Worm (Caenorhabditis elegans) whole organism, L4 larva: ENCODE results near the gene nspc-17.

Experiments used
- D1046.2 ChIP-seq: fragments of 200-800 bp; sonication (Bioruptor generic); IDR thresholded peaks from 2 replicates; pipeline ENCODE4 v1.3.6; 2022; ENCODE audit warnings: missing genetic modification characterization, missing compliant biosample characterization
- F10B5.3 ChIP-seq: sonication (generic microtip); optimal IDR thresholded peaks from 2 replicates; lab custom pipeline; 2016; ENCODE audit warnings: mild to moderate bottlenecking, missing genetic modification characterization, missing compliant biosample characterization
- F49E8.2 ChIP-seq: sonication (generic microtip); optimal IDR thresholded peaks from 2 replicates; lab custom pipeline; 2016; ENCODE audit warnings: missing compliant biosample characterization, mild to moderate bottlenecking, missing genetic modification characterization, borderline replicate concordance
- R02D3.7 ChIP-seq: fragments of 150-350 bp; sonication (generic microtip); optimal IDR thresholded peaks from 3 replicates; lab custom pipeline; 2014; ENCODE audit warnings: missing biosample characterization, missing genetic modification characterization
- T20F7.1 ChIP-seq: fragments of 200-800 bp; sonication (Bioruptor generic); optimal IDR thresholded peaks from 2 replicates; lab custom pipeline; 2018; ENCODE audit warnings: mild to moderate bottlenecking, missing genetic modification characterization, missing compliant biosample characterization
- T26A8.4 ChIP-seq: fragments of 200-800 bp; sonication (Bioruptor generic); IDR thresholded peaks from 2 replicates; pipeline ENCODE4 v1.3.6; 2022; ENCODE audit warnings: missing genetic modification characterization, missing compliant biosample characterization
- Y48G9A.11 ChIP-seq: fragments of 200-800 bp; sonication (Bioruptor generic); IDR thresholded peaks from 2 replicates; pipeline ENCODE4 v1.3.6; 2022; ENCODE audit warnings: missing genetic modification reagents, missing genetic modification characterization, missing compliant biosample characterization
- ZK546.5 ChIP-seq, 2 experiments: sonication (generic microtip); optimal IDR thresholded peaks; 2 replicates each; lab custom pipeline; 2017; ENCODE audit warnings: missing biosample characterization in 2 of 2, missing genetic modification characterization in 2 of 2
- aha-1 ChIP-seq: fragments of 150-350 bp; peaks from one replicate; lab custom pipeline; 2014; ENCODE audit warnings: missing biosample characterization, missing genetic modification characterization
- aly-2 ChIP-seq: sonication (generic microtip); optimal IDR thresholded peaks from 2 replicates; lab custom pipeline; 2018; ENCODE audit warnings: missing biosample characterization, missing genetic modification characterization
- attf-4 ChIP-seq: sonication (generic microtip); optimal IDR thresholded peaks from 3 replicates; lab custom pipeline; 2017; ENCODE audit warnings: missing biosample characterization, missing genetic modification characterization
- ceh-20 ChIP-seq: fragments of 200-800 bp; sonication (Bioruptor generic); IDR thresholded peaks from 2 replicates; pipeline ENCODE4 v1.3.6; 2022; ENCODE audit warnings: missing genetic modification reagents, missing genetic modification characterization, missing compliant biosample characterization
- ceh-82 ChIP-seq: sonication (generic microtip); optimal IDR thresholded peaks from 2 replicates; lab custom pipeline; 2017; ENCODE audit warnings: missing biosample characterization, missing genetic modification characterization
- cey-2 ChIP-seq: sonication (generic microtip); optimal IDR thresholded peaks from 3 replicates; lab custom pipeline; 2017; ENCODE audit warnings: missing genetic modification characterization, mild to moderate bottlenecking, missing compliant biosample characterization, antibody characterized with exemption, borderline replicate concordance; ENCODE audit not compliant: insufficient read depth
- dmd-8 ChIP-seq: fragments of 200-800 bp; sonication (Bioruptor generic); IDR thresholded peaks from 2 replicates; pipeline ENCODE4 v1.3.6; 2022; ENCODE audit warnings: missing genetic modification characterization, missing compliant biosample characterization
- dmd-9 ChIP-seq: fragments of 200-800 bp; sonication (Bioruptor generic); IDR thresholded peaks from 2 replicates; pipeline ENCODE4 v1.3.6; 2022; ENCODE audit warnings: missing genetic modification reagents, missing genetic modification characterization, missing compliant biosample characterization
- dpl-1 ChIP-seq: fragments of 150-350 bp; optimal IDR thresholded peaks from 2 replicates; lab custom pipeline; 2014; ENCODE audit warnings: missing biosample characterization, missing genetic modification reagents, missing genetic modification characterization
- egl-43 ChIP-seq: fragments of 200-800 bp; sonication (Bioruptor generic); IDR thresholded peaks from 2 replicates; pipeline ENCODE4 v1.3.6; 2022; ENCODE audit warnings: missing genetic modification reagents, missing genetic modification characterization, missing compliant biosample characterization
- fkh-10 ChIP-seq: fragments of 150-350 bp; optimal IDR thresholded peaks from 2 replicates; lab custom pipeline; 2014; ENCODE audit warnings: missing biosample characterization, missing genetic modification reagents, missing genetic modification characterization
- hif-1 ChIP-seq, 2 experiments: sonication (generic microtip); optimal IDR thresholded peaks; 2 replicates each; lab custom pipeline; 2016 to 2017; ENCODE audit warnings: missing compliant biosample characterization in 2 of 2, missing genetic modification characterization in 2 of 2, missing genetic modification reagents in 2 of 2, missing genotype in 2 of 2, mild to moderate bottlenecking in 1 of 2
- hlh-11 ChIP-seq: fragments of 200-800 bp; sonication (Bioruptor generic); optimal IDR thresholded peaks from 2 replicates; lab custom pipeline; 2018; ENCODE audit warnings: mild to moderate bottlenecking, missing genetic modification characterization, missing compliant biosample characterization
- hmg-1.1 ChIP-seq: fragments of 200-800 bp; sonication (Bioruptor generic); IDR thresholded peaks from 2 replicates; pipeline ENCODE4 v1.3.6; 2022; ENCODE audit warnings: missing genetic modification reagents, missing genetic modification characterization, missing compliant biosample characterization
- lim-7 ChIP-seq: fragments of 200-800 bp; sonication (Bioruptor generic); IDR thresholded peaks from 2 replicates; pipeline ENCODE4 v1.3.6; 2022; ENCODE audit warnings: missing genetic modification characterization, missing compliant biosample characterization
- lin-15B ChIP-seq: fragments of 150-350 bp; sonication (generic microtip); optimal IDR thresholded peaks from 3 replicates; lab custom pipeline; 2014; ENCODE audit warnings: missing biosample characterization, missing genetic modification characterization
- lin-38 ChIP-seq: fragments of 200-800 bp; sonication (Bioruptor generic); IDR thresholded peaks from 2 replicates; pipeline ENCODE4 v1.3.6; 2022; ENCODE audit warnings: missing genetic modification reagents, missing genetic modification characterization, missing compliant biosample characterization
- lir-3 ChIP-seq: sonication (generic microtip); optimal IDR thresholded peaks from 2 replicates; lab custom pipeline; 2016; ENCODE audit warnings: mild to moderate bottlenecking, missing genetic modification characterization, missing compliant biosample characterization
- lsy-2 ChIP-seq, 2 experiments: fragments of 150-350 bp in 1 of 2; sonication (generic microtip) in 1 of 2; optimal IDR thresholded peaks; 2 replicates each; lab custom pipeline; 2014 to 2017; ENCODE audit warnings: missing biosample characterization in 2 of 2, missing genetic modification characterization in 2 of 2
- mdl-1 ChIP-seq, 2 experiments: fragments of 150-350 bp in 1 of 2; sonication (generic microtip) in 1 of 2; optimal IDR thresholded peaks; 2 replicates each; lab custom pipeline; 2014 to 2017; ENCODE audit warnings: missing biosample characterization in 2 of 2, missing genetic modification characterization in 2 of 2
- mdt-29 ChIP-seq: fragments of 200-800 bp; sonication (Bioruptor generic); IDR thresholded peaks from 2 replicates; pipeline ENCODE4 v1.3.6; 2022; ENCODE audit warnings: missing genetic modification reagents, missing genetic modification characterization, missing compliant biosample characterization
- mxl-2 ChIP-seq: fragments of 200-800 bp; sonication (Bioruptor generic); conservative IDR thresholded peaks from 2 replicates; pipeline ENCODE4 v1.3.6; 2022; ENCODE audit warnings: missing genetic modification reagents, missing genetic modification characterization, missing compliant biosample characterization
- mxl-3 ChIP-seq: fragments of 200-800 bp; sonication (Bioruptor generic); optimal IDR thresholded peaks from 2 replicates; lab custom pipeline; 2018; ENCODE audit warnings: mild to moderate bottlenecking, missing genetic modification characterization, missing compliant biosample characterization
- nhr-11 ChIP-seq: fragments of 150-350 bp; optimal IDR thresholded peaks from 2 replicates; lab custom pipeline; 2014; ENCODE audit warnings: missing biosample characterization, missing genetic modification characterization
- nhr-237 ChIP-seq: sonication (generic microtip); optimal IDR thresholded peaks from 2 replicates; lab custom pipeline; 2017; ENCODE audit warnings: missing biosample characterization, missing genetic modification characterization
- nhr-25 ChIP-seq: sonication (generic microtip); optimal IDR thresholded peaks from 2 replicates; lab custom pipeline; 2017; ENCODE audit warnings: missing genetic modification characterization, mild to moderate bottlenecking, missing compliant biosample characterization, antibody characterized with exemption, moderate library complexity, borderline replicate concordance; ENCODE audit not compliant: insufficient read depth
- nhr-42 ChIP-seq: fragments of 200-800 bp; sonication (Bioruptor generic); IDR thresholded peaks from 2 replicates; pipeline ENCODE4 v1.3.6; 2022; ENCODE audit warnings: missing genetic modification characterization, missing compliant biosample characterization
- nhr-48 ChIP-seq: sonication (generic microtip); optimal IDR thresholded peaks from 2 replicates; lab custom pipeline; 2016; ENCODE audit warnings: mild to moderate bottlenecking, missing genetic modification characterization, missing compliant biosample characterization
- nhr-6 ChIP-seq: fragments of 150-350 bp; optimal IDR thresholded peaks from 2 replicates; lab custom pipeline; 2014; ENCODE audit warnings: missing biosample characterization, missing genetic modification characterization
- nhr-76 ChIP-seq: fragments of 150-350 bp; optimal IDR thresholded peaks from 2 replicates; lab custom pipeline; 2014; ENCODE audit warnings: missing biosample characterization, missing genetic modification characterization
- nhr-77 ChIP-seq: fragments of 150-350 bp; optimal IDR thresholded peaks from 2 replicates; lab custom pipeline; 2014; ENCODE audit warnings: missing biosample characterization, missing genetic modification characterization
- php-3 ChIP-seq: fragments of 200-800 bp; sonication (Bioruptor generic); IDR thresholded peaks from 2 replicates; pipeline ENCODE4 v1.3.6; 2022; ENCODE audit warnings: missing genetic modification reagents, missing genetic modification characterization, missing compliant biosample characterization
- saeg-2 ChIP-seq: fragments of 200-800 bp; sonication (Bioruptor generic); IDR thresholded peaks from 2 replicates; pipeline ENCODE4 v1.3.6; 2022; ENCODE audit warnings: missing genetic modification reagents, missing genetic modification characterization, missing compliant biosample characterization
- skn-1 ChIP-seq: fragments of 150-350 bp; optimal IDR thresholded peaks from 2 replicates; lab custom pipeline; 2014; ENCODE audit warnings: missing biosample characterization, missing genetic modification characterization
- snpc-1.2 ChIP-seq: fragments of 200-800 bp; sonication (Bioruptor generic); IDR thresholded peaks from 2 replicates; pipeline ENCODE4 v1.3.6; 2022; ENCODE audit warnings: missing genetic modification reagents, missing genetic modification characterization, missing compliant biosample characterization
- spr-1 ChIP-seq: sonication (generic microtip); optimal IDR thresholded peaks from 2 replicates; lab custom pipeline; 2016; ENCODE audit warnings: mild to moderate bottlenecking, missing genetic modification characterization, missing compliant biosample characterization
- unc-62 ChIP-seq, 3 experiments: fragments of 150-350 bp in 1 of 3; sonication (generic microtip); optimal IDR thresholded peaks in 2 of 3; peaks in 1 of 3; 1 replicate in 1 of 3; 2 replicates in 2 of 3; lab custom pipeline; 2014 to 2017; ENCODE audit warnings: missing biosample characterization in 3 of 3, missing genetic modification characterization in 3 of 3, missing genetic modification reagents in 3 of 3, missing genotype in 1 of 3
- zag-1 ChIP-seq: fragments of 150-350 bp; optimal IDR thresholded peaks from 2 replicates; lab custom pipeline; 2014; ENCODE audit warnings: missing biosample characterization, missing genetic modification characterization
- zfp-3 ChIP-seq: fragments of 200-800 bp; sonication (Bioruptor generic); conservative IDR thresholded peaks from 2 replicates; pipeline ENCODE4 v1.3.6; 2022; ENCODE audit warnings: missing genetic modification reagents, missing genetic modification characterization, missing compliant biosample characterization

The nspc-17 gene

ce11 chrX:14545543-14545942 lies 20.6 kb upstream of the nspc-17 start, which contains the start of gene enri-2:
Gene enri-2 (plus strand): TSS chrX:14545843.
- TF ChIP-seq F49E8.2 (tag; lab: Kevin White, UChicago) (no peak), nhr-11 (no peak), aha-1 (no peak), dpl-1 (GFP tag; lab: Kevin White, UChicago) (no peak), skn-1 (tag; lab: Kevin White, UChicago) (no peak), nhr-42 (GFP tag; lab: Robert Waterston, UW) (no peak), R02D3.7 (no peak), egl-43 (no peak), nhr-25 (no peak), dmd-8 (GFP tag; lab: Robert Waterston, UW) (no peak), lim-7 (no peak), aly-2 (no peak), ZK546.5 (tag; optimal IDR thresholded peaks at IDR 0.05; lab: Kevin White, UChicago) (no peak), D1046.2 (GFP tag; lab: Robert Waterston, UW) (no peak), mdl-1 (tag; optimal IDR thresholded peaks at IDR 0.05; lab: Kevin White, UChicago) (no peak)

ce11 chrX:14543224-14543623 lies 18.2 kb upstream of the nspc-17 start, which contains the start of gene T24C2.3:
Gene T24C2.3 (plus strand): TSS chrX:14543524.
- TF ChIP-seq lsy-2 (tag; optimal IDR thresholded peaks at IDR 0.05; lab: Kevin White, UChicago) (no peak), lin-38 (GFP tag; lab: Robert Waterston, UW) (no peak)

DNA sequence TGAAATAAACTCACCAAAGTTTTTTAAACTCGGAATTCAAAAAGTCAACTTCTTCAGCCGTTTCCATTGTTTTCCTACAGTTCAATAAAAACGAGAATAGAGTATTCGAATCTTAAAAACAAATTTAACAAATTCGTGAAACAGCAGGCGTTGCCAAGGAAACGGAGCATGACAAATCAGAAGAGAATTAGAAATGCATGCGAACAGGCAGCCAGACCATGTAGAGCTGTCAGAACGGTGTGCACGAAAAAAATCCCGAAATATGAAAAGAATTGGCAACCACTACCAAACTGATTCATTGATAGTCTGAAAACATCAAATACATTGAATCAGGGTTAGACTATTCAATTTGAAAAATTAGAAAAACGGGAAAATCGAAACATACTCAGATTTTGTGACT lies 17.0 kb upstream of the nspc-17 start, which contains the start of gene fbxa-81:
Gene fbxa-81 (minus strand): TSS at position 101 of the 400 bp plus-strand sequence.
- TF ChIP-seq hmg-1.1 (GFP tag; lab: Robert Waterston, UW), result no peak
- TF ChIP-seq zag-1, result no peak
- TF ChIP-seq F10B5.3 (tag; lab: Kevin White, UChicago), result no peak
- no peak for TF ChIP-seq spr-1 (tag; lab: Kevin White, UChicago)
- TF ChIP-seq hif-1 (tag; optimal IDR thresholded peaks at IDR 0.05; lab: Kevin White, UChicago), result no peak
- TF ChIP-seq nhr-76 (tag; lab: Kevin White, UChicago), result no peak

DNA sequence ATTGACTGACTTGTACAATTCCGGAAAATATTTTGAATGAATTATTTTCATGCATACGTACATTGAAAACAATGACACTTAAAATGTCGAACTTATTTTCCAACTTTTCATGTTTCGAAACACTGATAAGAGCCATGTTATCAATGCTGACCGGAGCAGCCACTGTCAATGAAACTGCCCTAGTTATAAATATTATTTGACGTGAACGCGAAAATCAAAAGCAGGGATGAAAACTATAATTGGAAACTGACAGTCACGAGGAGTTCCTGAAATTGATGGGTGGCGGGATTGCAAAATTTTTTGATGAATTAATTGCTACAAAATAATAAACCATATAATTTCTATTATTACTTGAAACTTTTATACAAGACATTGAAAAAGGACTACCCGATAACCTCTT lies 14.5 kb upstream of the nspc-17 start:
- TF ChIP-seq lir-3 (tag; lab: Kevin White, UChicago), result no peak
- TF ChIP-seq nhr-48 (tag; lab: Kevin White, UChicago), result peak; percentile 39
- TF ChIP-seq aha-1, result no peak
- TF ChIP-seq dmd-9, result no peak
- peak in 1 of 2 experiments; percentile 98 for TF ChIP-seq unc-62 (GFP tag; optimal IDR thresholded peaks at IDR 0.05 in 1 of 2; lab: Kevin White, UChicago)
- no peak for TF ChIP-seq unc-62 (tag; optimal IDR thresholded peaks at IDR 0.05; lab: Kevin White, UChicago)
- TF ChIP-seq mxl-2 (GFP tag; lab: Robert Waterston, UW), result no peak
- TF ChIP-seq spr-1 (tag; lab: Kevin White, UChicago), result no peak
- no peak for TF ChIP-seq T26A8.4
- TF ChIP-seq Y48G9A.11, result no peak
- no peak for TF ChIP-seq zfp-3
- no peak for TF ChIP-seq saeg-2
- TF ChIP-seq egl-43, result no peak
- TF ChIP-seq hlh-11 (tag; lab: Kevin White, UChicago), result peak; percentile 82
- no peak for TF ChIP-seq nhr-77 (tag; lab: Kevin White, UChicago)
- TF ChIP-seq ceh-82 (tag; lab: Kevin White, UChicago), result no peak
- TF ChIP-seq cey-2, result no peak
- TF ChIP-seq lin-15B (tag; lab: Kevin White, UChicago), result no peak
- TF ChIP-seq attf-4 (tag; lab: Kevin White, UChicago), result no peak
- TF ChIP-seq php-3 (GFP tag; lab: Robert Waterston, UW), result peak; percentile 80
- TF ChIP-seq mdt-29, result no peak
- no peak for TF ChIP-seq ceh-20 (GFP tag; lab: Robert Waterston, UW)
- no peak for TF ChIP-seq dpl-1 (GFP tag; lab: Kevin White, UChicago)
- TF ChIP-seq fkh-10 (GFP tag; lab: Kevin White, UChicago), result no peak
- no peak for TF ChIP-seq T20F7.1 (GFP tag; lab: Kevin White, UChicago)
- TF ChIP-seq nhr-6, result no peak
- no peak for TF ChIP-seq mxl-3
- no peak for TF ChIP-seq lim-7
- TF ChIP-seq nhr-237 (tag; lab: Kevin White, UChicago), result no peak
- no peak for TF ChIP-seq snpc-1.2 (GFP tag; lab: Robert Waterston, UW)
